Worm (Caenorhabditis elegans): Measurements from ENCODE around the gene atg-18.

Gene atg-18

ce11 chrV:8643093-8643492 lies 12.0 kb upstream of the atg-18 start, which contains the start of gene asp-13:
asp-13 (minus strand) TSS chrV:8643193.
- TF ChIP-seq hmg-4 (GFP tag; optimal IDR thresholded peaks at IDR 0.05) = no peak
- TF ChIP-seq ceh-13 (GFP tag; optimal IDR thresholded peaks at IDR 0.05) = no peak
- TF ChIP-seq flt-1 (GFP tag; IDR thresholded peaks at IDR 0.05) = no peak
- no peak for TF ChIP-seq hnd-1 (tag; optimal IDR thresholded peaks at IDR 0.05)
- no peak for TF ChIP-seq tbx-11 (GFP tag; IDR thresholded peaks at IDR 0.05)
- TF ChIP-seq tra-4 (tag; optimal IDR thresholded peaks at IDR 0.05) = no peak
- no peak for TF ChIP-seq aly-1 (tag; optimal IDR thresholded peaks at IDR 0.05)
- TF ChIP-seq ceh-36 (tag; optimal IDR thresholded peaks at IDR 0.05) = no peak
- TF ChIP-seq ama-1 (optimal IDR thresholded peaks at IDR 0.05) = no peak
- no peak for TF ChIP-seq hmbx-1 (tag; optimal IDR thresholded peaks at IDR 0.05)
- no peak for TF ChIP-seq pes-1 (GFP tag; IDR thresholded peaks at IDR 0.05)
- TF ChIP-seq F13C5.2 (tag; optimal IDR thresholded peaks at IDR 0.05) = no peak
- TF ChIP-seq B0310.2 (tag; optimal IDR thresholded peaks at IDR 0.05) = no peak
- TF ChIP-seq tbx-37 (GFP tag; conservative IDR thresholded peaks at IDR 0.05) = no peak
- TF ChIP-seq sea-1 (GFP tag; conservative IDR thresholded peaks at IDR 0.05) = no peak
- no peak for TF ChIP-seq scrt-1 (GFP tag; IDR thresholded peaks at IDR 0.05)
- no peak for TF ChIP-seq ets-7 (tag; optimal IDR thresholded peaks at IDR 0.05)

- TF ChIP-seq F13C5.2 (tag; optimal IDR thresholded peaks at IDR 0.05) = no peak
Observed at ce11 chrV:8641266-8641665, 10.1 kb upstream of the atg-18 start, which contains the start of gene F28A12.3. F28A12.3 (minus strand) TSS chrV:8641366.

DNA sequence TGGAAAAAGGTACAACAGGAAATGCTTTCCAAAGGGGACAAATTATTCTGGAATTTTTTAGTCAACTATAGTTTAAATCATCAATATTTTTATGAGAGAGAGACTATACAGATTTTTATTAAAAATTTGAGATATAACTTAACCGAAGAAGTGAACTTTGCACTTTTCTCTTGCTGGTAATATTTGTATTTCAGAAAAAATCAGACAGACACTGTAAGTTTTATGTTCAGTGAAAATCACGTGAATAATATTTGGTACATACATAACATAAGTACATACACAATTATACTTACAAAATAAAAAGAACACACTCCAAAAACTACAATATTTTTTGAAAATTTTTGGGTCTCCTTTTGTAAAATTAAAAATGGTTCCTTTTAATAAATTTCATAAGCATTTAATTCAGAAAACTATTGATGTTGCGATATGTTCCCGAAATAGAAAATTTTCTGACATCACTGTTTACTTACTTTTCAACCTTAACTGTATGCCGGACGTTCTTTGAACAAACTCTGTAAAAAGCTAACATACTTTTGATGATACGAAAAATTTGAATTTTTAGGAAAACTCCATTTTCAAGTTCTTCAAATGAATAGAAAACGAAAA lies 6.6 kb upstream of the atg-18 start, which contains the start of the genes F28A12.10 and acd-4:
TSS of gene F28A12.10 (minus strand) at position 101 of the 606 bp plus-strand sequence.
TSS of gene acd-4 (plus strand) at position 556 of the 606 bp plus-strand sequence.
- TF ChIP-seq hmg-4 (GFP tag; optimal IDR thresholded peaks at IDR 0.05) = no peak
- no peak for TF ChIP-seq tbx-11 (GFP tag; IDR thresholded peaks at IDR 0.05)
- no peak for TF ChIP-seq B0310.2 (tag; optimal IDR thresholded peaks at IDR 0.05)
- TF ChIP-seq ets-7 (tag; optimal IDR thresholded peaks at IDR 0.05) = no peak
- no peak for TF ChIP-seq sea-1 (GFP tag; conservative IDR thresholded peaks at IDR 0.05)
- no peak for TF ChIP-seq tbx-37 (GFP tag; conservative IDR thresholded peaks at IDR 0.05)
- no peak for TF ChIP-seq tra-4 (tag; optimal IDR thresholded peaks at IDR 0.05)
- TF ChIP-seq ceh-13 (GFP tag; optimal IDR thresholded peaks at IDR 0.05) = no peak
- no peak for TF ChIP-seq F13C5.2 (tag; optimal IDR thresholded peaks at IDR 0.05)
- TF ChIP-seq ama-1 (optimal IDR thresholded peaks at IDR 0.05) = no peak
- no peak for TF ChIP-seq pes-1 (GFP tag; IDR thresholded peaks at IDR 0.05)
- TF ChIP-seq ceh-36 (tag; optimal IDR thresholded peaks at IDR 0.05) = no peak
- TF ChIP-seq flt-1 (GFP tag; IDR thresholded peaks at IDR 0.05) = no peak
- no peak for TF ChIP-seq hnd-1 (tag; optimal IDR thresholded peaks at IDR 0.05)
- TF ChIP-seq scrt-1 (GFP tag; IDR thresholded peaks at IDR 0.05) = no peak
- TF ChIP-seq aly-1 (tag; optimal IDR thresholded peaks at IDR 0.05) = no peak
- TF ChIP-seq hmbx-1 (tag; optimal IDR thresholded peaks at IDR 0.05) = no peak

ce11 chrV:8636907-8637306 lies 5.8 kb upstream of the atg-18 start, which contains the start of gene grl-12:
grl-12 (minus strand) TSS chrV:8637007.
- TF ChIP-seq F13C5.2 (tag; optimal IDR thresholded peaks at IDR 0.05) (no peak), tbx-11 (GFP tag; IDR thresholded peaks at IDR 0.05) (no peak), hmg-4 (GFP tag; optimal IDR thresholded peaks at IDR 0.05) (no peak)

DNA sequence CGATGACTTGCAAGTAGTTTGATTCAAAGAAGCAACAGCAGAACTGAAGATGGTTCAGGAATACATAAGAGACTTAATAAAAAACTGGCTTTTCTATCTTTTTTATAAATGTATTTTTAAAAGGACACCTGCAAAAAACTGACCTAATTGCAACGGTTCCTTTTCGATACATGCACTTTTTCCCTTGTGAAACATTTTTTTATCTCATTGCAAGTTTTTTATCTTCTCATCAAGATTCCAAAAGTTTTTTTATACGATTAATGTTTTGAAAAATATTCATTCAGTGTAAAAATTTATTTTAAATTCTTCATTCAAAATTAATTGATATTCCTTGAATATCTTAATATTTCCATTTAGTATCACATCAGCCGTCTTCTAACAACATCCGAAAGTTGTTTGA lies 4.4 kb upstream of the atg-18 start, which contains the start of gene oac-29:
TSS of gene oac-29 (minus strand) at position 101 of the 400 bp plus-strand sequence.
- TF ChIP-seq ceh-36 (tag; optimal IDR thresholded peaks at IDR 0.05) = no peak
- no peak for TF ChIP-seq tbx-11 (GFP tag; IDR thresholded peaks at IDR 0.05)

- no peak for TF ChIP-seq tbx-11 (GFP tag; IDR thresholded peaks at IDR 0.05)
- TF ChIP-seq F13C5.2 (tag; optimal IDR thresholded peaks at IDR 0.05) = no peak
- no peak for TF ChIP-seq hmg-4 (GFP tag; optimal IDR thresholded peaks at IDR 0.05)
- TF ChIP-seq ceh-13 (GFP tag; optimal IDR thresholded peaks at IDR 0.05) = no peak
- no peak for TF ChIP-seq ama-1 (optimal IDR thresholded peaks at IDR 0.05)
- TF ChIP-seq sea-1 (GFP tag; conservative IDR thresholded peaks at IDR 0.05) = no peak
- TF ChIP-seq scrt-1 (GFP tag; IDR thresholded peaks at IDR 0.05) = no peak
- TF ChIP-seq tbx-37 (GFP tag; conservative IDR thresholded peaks at IDR 0.05) = no peak
- no peak for TF ChIP-seq ets-7 (tag; optimal IDR thresholded peaks at IDR 0.05)
Observed at ce11 chrV:8632788-8633187, 1.7 kb upstream of the atg-18 start.

- no peak for TF ChIP-seq pes-1 (GFP tag; IDR thresholded peaks at IDR 0.05)
- TF ChIP-seq hmbx-1 (tag; optimal IDR thresholded peaks at IDR 0.05) = no peak
- TF ChIP-seq sea-1 (GFP tag; conservative IDR thresholded peaks at IDR 0.05) = no peak
- TF ChIP-seq hnd-1 (tag; optimal IDR thresholded peaks at IDR 0.05) = no peak
- no peak for TF ChIP-seq scrt-1 (GFP tag; IDR thresholded peaks at IDR 0.05)
- no peak for TF ChIP-seq aly-1 (tag; optimal IDR thresholded peaks at IDR 0.05)
- no peak for TF ChIP-seq ets-7 (tag; optimal IDR thresholded peaks at IDR 0.05)
- TF ChIP-seq flt-1 (GFP tag; IDR thresholded peaks at IDR 0.05) = no peak
Observed at ce11 chrV:8629029-8629428, 2.1 kb downstream of the atg-18 start, which contains the start of gene F41E6.12. F41E6.12 (minus strand) TSS chrV:8629129.

DNA sequence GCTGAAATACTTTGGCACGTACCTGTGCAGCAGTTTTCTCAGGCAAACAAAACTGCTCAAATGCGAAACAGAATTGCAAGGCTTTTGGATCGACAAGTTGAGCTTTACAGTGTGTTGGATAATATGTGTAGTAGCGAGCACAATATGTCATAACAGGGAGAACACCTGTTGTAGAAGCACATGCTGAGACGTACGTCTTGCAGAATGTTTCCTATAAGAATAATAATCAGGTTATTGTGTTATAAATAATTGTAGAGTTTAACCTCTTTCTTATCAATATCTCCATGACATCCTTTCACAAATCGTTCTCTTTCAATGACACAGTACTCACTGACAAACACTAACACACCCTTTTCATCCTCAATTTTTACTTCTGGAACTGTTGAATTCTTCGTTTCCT lies 3.5 kb downstream of the atg-18 start:
- TF ChIP-seq F13C5.2 (tag; optimal IDR thresholded peaks at IDR 0.05) (no peak), hmbx-1 (tag; optimal IDR thresholded peaks at IDR 0.05) (no peak), hmg-4 (GFP tag; optimal IDR thresholded peaks at IDR 0.05) (no peak), ama-1 (optimal IDR thresholded peaks at IDR 0.05) (no peak), sea-1 (GFP tag; conservative IDR thresholded peaks at IDR 0.05) (no peak), ets-7 (tag; optimal IDR thresholded peaks at IDR 0.05) (no peak), hnd-1 (tag; optimal IDR thresholded peaks at IDR 0.05) (no peak), tbx-37 (GFP tag; conservative IDR thresholded peaks at IDR 0.05) (no peak), aly-1 (tag; optimal IDR thresholded peaks at IDR 0.05) (no peak)

Measured in whole organism, early embryonic.